Fruit fly (Drosophila melanogaster) whole organism: Measurements from ENCODE around the gene Flo2.

Experiments
- CG8478 ChIP-seq: fragments of >200 bp; optimal IDR thresholded peaks from 2 replicates; lab custom pipeline; 2018; ENCODE audit warnings: inconsistent platforms
- Dll ChIP-seq: fragments of >200 bp; optimal IDR thresholded peaks from 2 replicates; lab custom pipeline; 2017
- EcR ChIP-seq, 2 experiments: fragments of >200 bp; optimal IDR thresholded peaks; 2 replicates each; lab custom pipeline; 2017; ENCODE audit warnings: missing biosample characterization in 2 of 2, missing genetic modification characterization in 2 of 2, missing genetic modification reagents in 2 of 2
- pan ChIP-seq: fragments of >200 bp; optimal IDR thresholded peaks from 2 replicates; lab custom pipeline; 2017
- psq ChIP-seq: fragments of >200 bp; optimal IDR thresholded peaks from 2 replicates; lab custom pipeline; 2017
- usp ChIP-seq: fragments of >200 bp; optimal IDR thresholded peaks from 2 replicates; lab custom pipeline; 2017; ENCODE audit warnings: missing biosample characterization, missing genetic modification characterization, mixed read lengths

The Flo2 gene

dm6 chrX:14953896-14954295 lies 114.7 kb downstream of the Flo2 start:
- TF ChIP-seq pan (lab: Kevin White, UChicago) = no peak
- no peak for TF ChIP-seq CG8478 (lab: Kevin White, UChicago)

dm6 chrX:14955050-14955783 lies 116.0 kb downstream of the Flo2 start, which contains the start of the genes CG9030 and eag:
Gene CG9030 (minus strand): TSS chrX:14955100.
Gene eag (plus strand): TSS chrX:14955477.
- TF ChIP-seq usp (GFP tag; lab: Kevin White, UChicago) = no peak
- TF ChIP-seq CG8478 (lab: Kevin White, UChicago) = no peak
- TF ChIP-seq Dll = no peak
- TF ChIP-seq EcR (GFP tag; optimal IDR thresholded peaks at IDR 0.05; lab: Kevin White, UChicago) = no peak
- TF ChIP-seq pan (lab: Kevin White, UChicago) = no peak
- no peak for TF ChIP-seq psq (lab: Kevin White, UChicago)

dm6 chrX:14960856-14961255 lies 121.7 kb downstream of the Flo2 start:
- TF ChIP-seq pan (lab: Kevin White, UChicago) (no peak), CG8478 (lab: Kevin White, UChicago) (no peak)
